Fruit fly (Drosophila melanogaster) Kc167 (cell line): Measurements from ENCODE around the gene ttk.

Experiments used
- Myc ChIP-seq: fragments of >200 bp; optimal IDR thresholded peaks from 2 replicates; lab custom pipeline; 2017; ENCODE audit warnings: missing external identifiers
- Sin3A ChIP-seq: fragments of >200 bp; optimal IDR thresholded peaks from 2 replicates; lab custom pipeline; 2018; ENCODE audit warnings: missing external identifiers
- h ChIP-seq: fragments of >200 bp; optimal IDR thresholded peaks from 3 replicates; lab custom pipeline; 2018; ENCODE audit warnings: missing external identifiers
- insv ChIP-seq: fragments of >200 bp; optimal IDR thresholded peaks from 3 replicates; lab custom pipeline; 2018; ENCODE audit warnings: missing external identifiers
- psq ChIP-seq: fragments of >200 bp; optimal IDR thresholded peaks from 2 replicates; lab custom pipeline; 2017; ENCODE audit warnings: missing external identifiers

DNA sequence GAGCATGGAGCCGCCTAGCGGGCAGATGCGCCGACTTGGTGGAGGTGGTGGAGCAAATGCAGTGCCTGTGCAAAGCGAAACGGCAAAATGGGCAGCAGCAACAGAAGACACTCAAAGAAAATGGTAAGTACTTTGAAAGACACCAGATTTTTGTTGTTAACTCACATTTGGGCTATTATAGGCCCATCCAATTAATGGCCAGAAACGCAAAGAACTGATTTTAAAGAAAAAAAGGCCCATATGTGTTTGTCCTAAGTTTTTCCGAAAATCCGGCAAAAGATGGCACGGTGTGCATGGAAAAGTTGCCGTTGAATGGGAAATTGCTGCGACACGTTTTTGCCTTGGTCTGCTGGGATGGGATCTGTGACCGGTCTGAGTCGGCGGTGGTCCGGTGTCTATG is 54.5 kb downstream of the ttk start:
- TF ChIP-seq insv = no peak
- TF ChIP-seq psq (lab: Kevin White, UChicago) = no peak
- no peak for TF ChIP-seq Myc (lab: Kevin White, UChicago)
- no peak for TF ChIP-seq Sin3A
- TF ChIP-seq h (lab: Kevin White, UChicago) = no peak
